Fruit fly (Drosophila melanogaster) whole organism, embryonic: ENCODE measurements around the gene Hr83.

Source experiments
- Abd-B ChIP-seq: fragments of 200-800 bp; sonication (Bioruptor generic); optimal IDR thresholded peaks from 2 replicates; lab custom pipeline; 2018; ENCODE audit warnings: missing biosample characterization, mild to moderate bottlenecking, missing genetic modification characterization, moderate library complexity
- Adf1 ChIP-seq: fragments of 200-800 bp; sonication (Bioruptor generic); IDR thresholded peaks from 2 replicates; pipeline ENCODE4 v1.3.6; 2022; ENCODE audit warnings: missing biosample characterization, missing genetic modification characterization
- B-H2 ChIP-seq: fragments of 200-800 bp; sonication (Bioruptor generic); optimal IDR thresholded peaks from 2 replicates; lab custom pipeline; 2018; ENCODE audit warnings: missing biosample characterization, mild to moderate bottlenecking, missing genetic modification characterization
- CG10147 ChIP-seq: fragments of 200-800 bp; sonication (Bioruptor generic); optimal IDR thresholded peaks from 2 replicates; lab custom pipeline; 2019; ENCODE audit warnings: missing biosample characterization, mild to moderate bottlenecking, missing genetic modification characterization, moderate library complexity
- CG10979 ChIP-seq: fragments of 200-800 bp; sonication (Bioruptor generic); optimal IDR thresholded peaks from 2 replicates; lab custom pipeline; 2018; ENCODE audit warnings: missing biosample characterization, mild to moderate bottlenecking, missing genetic modification characterization, moderate library complexity
- CG11085 ChIP-seq: fragments of 200-800 bp; sonication (Bioruptor generic); IDR thresholded peaks from 2 replicates; pipeline ENCODE4 v1.3.6; 2022; ENCODE audit warnings: missing biosample characterization, missing genetic modification characterization
- CG12155 ChIP-seq: fragments of 200-800 bp; sonication (Bioruptor generic); optimal IDR thresholded peaks from 3 replicates; lab custom pipeline; 2016; ENCODE audit warnings: missing biosample characterization, missing genetic modification characterization
- CG12299 ChIP-seq: fragments of 200-800 bp; sonication (Bioruptor generic); optimal IDR thresholded peaks from 2 replicates; lab custom pipeline; 2018; ENCODE audit warnings: missing biosample characterization, mild to moderate bottlenecking, missing genetic modification characterization
- CG1233 ChIP-seq: fragments of 200-800 bp; sonication (Bioruptor generic); optimal IDR thresholded peaks from 4 replicates; lab custom pipeline; 2018; ENCODE audit warnings: missing biosample characterization, mild to moderate bottlenecking, missing genetic modification characterization
- CG13123 ChIP-seq: fragments of 200-800 bp; sonication (Bioruptor generic); optimal IDR thresholded peaks from 2 replicates; lab custom pipeline; 2016; ENCODE audit warnings: missing biosample characterization, missing genetic modification characterization
- CG13296 ChIP-seq: fragments of 200-800 bp; sonication (Bioruptor generic); optimal IDR thresholded peaks from 3 replicates; lab custom pipeline; 2018; ENCODE audit warnings: missing biosample characterization, mild to moderate bottlenecking, missing genetic modification characterization
- CG13894 ChIP-seq: fragments of 200-800 bp; sonication (Bioruptor generic); optimal IDR thresholded peaks from 3 replicates; lab custom pipeline; 2018; ENCODE audit warnings: missing biosample characterization, mild to moderate bottlenecking, missing genetic modification characterization, moderate library complexity
- CG14710 ChIP-seq: fragments of 200-800 bp; sonication (Bioruptor generic); optimal IDR thresholded peaks from 3 replicates; lab custom pipeline; 2019; ENCODE audit warnings: missing biosample characterization, mild to moderate bottlenecking, missing genetic modification characterization, moderate library complexity
- CG15601 ChIP-seq: fragments of 200-800 bp; sonication (Bioruptor generic); optimal IDR thresholded peaks from 3 replicates; lab custom pipeline; 2019; ENCODE audit warnings: missing biosample characterization, mild to moderate bottlenecking, missing genetic modification characterization, moderate library complexity
- CG15696 ChIP-seq: fragments of 200-800 bp; sonication (Bioruptor generic); optimal IDR thresholded peaks from 2 replicates; lab custom pipeline; 2019; ENCODE audit warnings: missing biosample characterization, mild to moderate bottlenecking, missing genetic modification characterization, moderate library complexity
- CG1603 ChIP-seq: fragments of 200-800 bp; sonication (Bioruptor generic); optimal IDR thresholded peaks from 2 replicates; lab custom pipeline; 2019; ENCODE audit warnings: missing biosample characterization, mild to moderate bottlenecking, missing genetic modification characterization, moderate library complexity
- CG17186 ChIP-seq: fragments of 200-800 bp; sonication (Bioruptor generic); optimal IDR thresholded peaks from 3 replicates; lab custom pipeline; 2017; ENCODE audit warnings: missing biosample characterization, missing genetic modification reagents, missing genetic modification characterization
- CG17829 ChIP-seq: fragments of 200-800 bp; optimal IDR thresholded peaks from 2 replicates; lab custom pipeline; 2019; ENCODE audit warnings: missing biosample characterization, mild to moderate bottlenecking, missing genetic modification characterization, moderate library complexity
- CG2129 ChIP-seq: fragments of 200-800 bp; sonication (Bioruptor generic); IDR thresholded peaks from 2 replicates; pipeline ENCODE4 v1.3.6; 2022; ENCODE audit warnings: missing biosample characterization, missing genetic modification characterization; ENCODE audit not compliant: partially characterized antibody
- CG30431 ChIP-seq: fragments of 200-800 bp; sonication (Bioruptor generic); optimal IDR thresholded peaks from 2 replicates; lab custom pipeline; 2017; ENCODE audit warnings: missing biosample characterization, missing genetic modification characterization
- CG32532 ChIP-seq: fragments of 200-800 bp; sonication (Bioruptor generic); IDR thresholded peaks from 2 replicates; pipeline ENCODE4 v1.3.6; 2022; ENCODE audit warnings: missing biosample characterization, missing genetic modification characterization
- CG3281 ChIP-seq: fragments of 200-800 bp; sonication (Bioruptor generic); optimal IDR thresholded peaks from 3 replicates; lab custom pipeline; 2017; ENCODE audit warnings: missing biosample characterization, mild to moderate bottlenecking, missing genetic modification characterization
- CG3407 ChIP-seq: fragments of 200-800 bp; sonication (Bioruptor generic); optimal IDR thresholded peaks from 2 replicates; lab custom pipeline; 2018; ENCODE audit warnings: missing biosample characterization, mild to moderate bottlenecking, missing genetic modification characterization
- CG42726 ChIP-seq: fragments of 200-800 bp; sonication (Bioruptor generic); IDR thresholded peaks from 2 replicates; pipeline ENCODE4 v1.3.6; 2022; ENCODE audit warnings: missing biosample characterization, missing genetic modification characterization; ENCODE audit not compliant: partially characterized antibody
- CG4404 ChIP-seq: fragments of 200-800 bp; sonication (Bioruptor generic); IDR thresholded peaks from 2 replicates; pipeline ENCODE4 v1.3.6; 2022; ENCODE audit warnings: missing biosample characterization, missing genetic modification characterization
- CG5180 ChIP-seq: fragments of 200-800 bp; sonication (Bioruptor generic); optimal IDR thresholded peaks from 3 replicates; lab custom pipeline; 2017; ENCODE audit warnings: missing biosample characterization, missing genetic modification characterization, mild to moderate bottlenecking, moderate library complexity, missing genetic modification reagents
- CG7987 ChIP-seq: fragments of 200-800 bp; sonication (Bioruptor generic); optimal IDR thresholded peaks from 2 replicates; lab custom pipeline; 2018; ENCODE audit warnings: missing biosample characterization, mild to moderate bottlenecking, missing genetic modification characterization, moderate library complexity
- Dip2 ChIP-seq: fragments of 200-800 bp; sonication (Bioruptor generic); IDR thresholded peaks from 2 replicates; pipeline ENCODE4 v1.3.6; 2022; ENCODE audit warnings: missing biosample characterization, missing genetic modification characterization
- Doc2 ChIP-seq: fragments of 200-800 bp; sonication (Bioruptor generic); IDR thresholded peaks from 2 replicates; pipeline ENCODE4 v1.3.6; 2022; ENCODE audit warnings: missing biosample characterization, missing genetic modification characterization
- Gug ChIP-seq: fragments of 200-800 bp; sonication (Bioruptor generic); IDR thresholded peaks from 4 replicates; pipeline ENCODE4 v1.3.6; 2022; ENCODE audit warnings: missing biosample characterization, missing genetic modification characterization
- Hsf ChIP-seq: fragments of 200-800 bp; sonication (Bioruptor generic); optimal IDR thresholded peaks from 3 replicates; lab custom pipeline; 2016; ENCODE audit warnings: missing biosample characterization, missing genetic modification characterization
- Kr ChIP-seq: fragments of 200-800 bp; sonication (Bioruptor generic); optimal IDR thresholded peaks from 2 replicates; lab custom pipeline; 2017; ENCODE audit warnings: missing biosample characterization, mild to moderate bottlenecking, missing genetic modification characterization
- Rx ChIP-seq: fragments of 200-800 bp; sonication (Bioruptor generic); IDR thresholded peaks from 2 replicates; pipeline ENCODE4 v1.3.6; 2022; ENCODE audit warnings: missing biosample characterization, missing genetic modification characterization
- Tbp ChIP-seq: fragments of >200 bp; optimal IDR thresholded peaks from 2 replicates; lab custom pipeline; 2018; ENCODE audit warnings: missing biosample characterization, missing genetic modification characterization
- btn ChIP-seq: fragments of 200-800 bp; sonication (Bioruptor generic); optimal IDR thresholded peaks from 2 replicates; lab custom pipeline; 2016; ENCODE audit warnings: missing biosample characterization, missing genetic modification characterization
- croc ChIP-seq: fragments of 200-800 bp; sonication (Bioruptor generic); conservative IDR thresholded peaks from 3 replicates; pipeline ENCODE4 v1.3.6; 2022; ENCODE audit warnings: missing biosample characterization, missing genetic modification characterization
- emc ChIP-seq: fragments of 200-800 bp; sonication (Bioruptor generic); optimal IDR thresholded peaks from 2 replicates; lab custom pipeline; 2016; ENCODE audit warnings: missing biosample characterization, missing genetic modification characterization
- ewg ChIP-seq: fragments of 200-800 bp; sonication (Bioruptor generic); optimal IDR thresholded peaks from 3 replicates; lab custom pipeline; 2017; ENCODE audit warnings: mild to moderate bottlenecking, missing biosample characterization, missing genetic modification reagents, missing genetic modification characterization
- gcm2 ChIP-seq: fragments of 200-800 bp; sonication (Bioruptor generic); optimal IDR thresholded peaks from 2 replicates; lab custom pipeline; 2016; ENCODE audit warnings: missing biosample characterization, missing genetic modification characterization
- gfzf ChIP-seq: fragments of 200-800 bp; sonication (Bioruptor generic); optimal IDR thresholded peaks from 2 replicates; lab custom pipeline; 2016; ENCODE audit warnings: missing biosample characterization, mild to moderate bottlenecking, missing genetic modification characterization, moderate library complexity
- jing ChIP-seq: fragments of 200-800 bp; sonication (Bioruptor generic); optimal IDR thresholded peaks from 2 replicates; lab custom pipeline; 2018; ENCODE audit warnings: missing biosample characterization, mild to moderate bottlenecking, missing genetic modification characterization
- lbe ChIP-seq: fragments of 200-800 bp; sonication (Bioruptor generic); optimal IDR thresholded peaks from 2 replicates; lab custom pipeline; 2016; ENCODE audit warnings: missing biosample characterization, mild to moderate bottlenecking, missing genetic modification characterization
- mld ChIP-seq: fragments of 200-800 bp; sonication (Bioruptor generic); IDR thresholded peaks from 3 replicates; pipeline ENCODE4 v1.3.6; 2022; ENCODE audit warnings: missing biosample characterization, missing genetic modification characterization; ENCODE audit not compliant: partially characterized antibody
- nerfin-1 ChIP-seq: fragments of 200-800 bp; sonication (Bioruptor generic); optimal IDR thresholded peaks from 3 replicates; lab custom pipeline; 2019; ENCODE audit warnings: missing biosample characterization, mild to moderate bottlenecking, missing genetic modification characterization, moderate library complexity
- pita ChIP-seq: fragments of 200-800 bp; sonication (Bioruptor generic); optimal IDR thresholded peaks from 2 replicates; lab custom pipeline; 2017; ENCODE audit warnings: missing biosample characterization, mild to moderate bottlenecking, missing genetic modification characterization
- ranshi ChIP-seq: fragments of 200-800 bp; sonication (Bioruptor generic); IDR thresholded peaks from 2 replicates; pipeline ENCODE4 v1.3.6; 2022; ENCODE audit warnings: missing biosample characterization, missing genetic modification characterization
- row ChIP-seq: fragments of 200-800 bp; sonication (Bioruptor generic); IDR thresholded peaks from 3 replicates; pipeline ENCODE4 v1.3.6; 2022; ENCODE audit warnings: missing biosample characterization, missing genetic modification characterization
- schlank ChIP-seq: fragments of 200-800 bp; sonication (Bioruptor generic); optimal IDR thresholded peaks from 2 replicates; lab custom pipeline; 2018; ENCODE audit warnings: missing biosample characterization, mild to moderate bottlenecking, missing genetic modification characterization
- sima ChIP-seq: fragments of 200-800 bp; sonication (Bioruptor generic); optimal IDR thresholded peaks from 2 replicates; lab custom pipeline; 2016; ENCODE audit warnings: missing biosample characterization, missing genetic modification characterization
- slou ChIP-seq: fragments of 200-800 bp; sonication (Bioruptor generic); optimal IDR thresholded peaks from 3 replicates; lab custom pipeline; 2016; ENCODE audit warnings: missing biosample characterization, missing genetic modification characterization
- sqz ChIP-seq: fragments of 200-800 bp; sonication (Bioruptor generic); optimal IDR thresholded peaks from 3 replicates; lab custom pipeline; 2018; ENCODE audit warnings: missing biosample characterization, mild to moderate bottlenecking, missing genetic modification characterization

Hr83 gene

DNA sequence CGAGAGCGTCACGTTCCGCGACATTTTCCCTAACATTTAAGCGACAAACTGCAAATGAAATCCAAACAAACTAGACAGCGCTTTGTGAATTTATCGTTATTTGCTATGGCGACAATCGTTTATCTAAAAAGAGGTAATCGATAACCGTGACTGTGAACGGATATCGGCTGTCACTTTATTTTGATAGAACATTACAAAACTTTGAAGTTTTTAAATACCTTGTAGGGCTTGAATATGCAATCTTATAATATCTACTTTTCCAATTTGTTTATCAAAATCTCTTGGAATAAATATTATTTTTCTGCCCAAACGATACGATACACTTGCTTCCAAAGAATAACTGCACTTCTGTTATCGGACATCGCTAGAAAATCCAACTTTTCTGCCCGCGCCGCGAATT, 31.1 kb downstream of the Hr83 start, which contains the start of the genes CG1024 and TfIIFalpha (continued):
- peak; percentile 4; the same call in 1 of the 2 replicates for TF ChIP-seq CG42726
- TF ChIP-seq Gug = no peak
- no peak for TF ChIP-seq emc (GFP tag; lab: Kevin White, UChicago)
- peak; percentile 87 for TF ChIP-seq mld (GFP tag; lab: Robert Waterston, UW)
- TF ChIP-seq CG13296 (GFP tag; lab: Kevin White, UChicago) = no peak
- no peak for TF ChIP-seq CG32532 (GFP tag; lab: Robert Waterston, UW)
- TF ChIP-seq Adf1 = 0 out of 2 replicates have a peak, but pooled peaks have one; percentile 8
- TF ChIP-seq Dip2 (GFP tag; lab: Robert Waterston, UW) = no peak
- TF ChIP-seq CG3281 (GFP tag; lab: Kevin White, UChicago) = no peak
- TF ChIP-seq Kr = no peak
- no peak for TF ChIP-seq gfzf (GFP tag; lab: Kevin White, UChicago)
- no peak for TF ChIP-seq CG13894 (tag; lab: Kevin White, UChicago)
- no peak for TF ChIP-seq Doc2
- peak; percentile 19 for TF ChIP-seq lbe
- no peak for TF ChIP-seq Rx
- no peak for TF ChIP-seq btn (GFP tag; lab: Kevin White, UChicago)
- no peak for TF ChIP-seq slou (GFP tag; lab: Kevin White, UChicago)
- TF ChIP-seq CG3407 (GFP tag; lab: Kevin White, UChicago) = no peak
- TF ChIP-seq row (GFP tag; lab: Robert Waterston, UW) = peak; percentile 72
- TF ChIP-seq B-H2 (GFP tag; lab: Kevin White, UChicago) = no peak
- no peak for TF ChIP-seq CG10147
- TF ChIP-seq schlank (tag; lab: Kevin White, UChicago) = no peak
- TF ChIP-seq CG15696 (tag; lab: Kevin White, UChicago) = no peak
- TF ChIP-seq gcm2 (GFP tag; lab: Kevin White, UChicago) = no peak
- TF ChIP-seq CG11085 (GFP tag; lab: Robert Waterston, UW) = no peak
- no peak for TF ChIP-seq Tbp (GFP tag; lab: Kevin White, UChicago)
- no peak for TF ChIP-seq jing
- TF ChIP-seq pita = no peak
- no peak for TF ChIP-seq CG12299 (tag; lab: Kevin White, UChicago)
- peak; percentile 9 for TF ChIP-seq nerfin-1 (tag; lab: Kevin White, UChicago)
- no peak for TF ChIP-seq CG7987 (GFP tag; lab: Kevin White, UChicago)
- TF ChIP-seq CG17829 (tag; lab: Kevin White, UChicago) = peak; percentile 41
- TF ChIP-seq CG2129 (GFP tag; lab: Robert Waterston, UW) = peak; percentile 79
- no peak for TF ChIP-seq sqz
- peak; percentile 53 for TF ChIP-seq CG14710 (tag; lab: Kevin White, UChicago)
- no peak for TF ChIP-seq CG5180 (GFP tag; lab: Kevin White, UChicago)
- peak; percentile 32 for TF ChIP-seq CG12155 (GFP tag; lab: Kevin White, UChicago)
- TF ChIP-seq ewg (GFP tag; lab: Kevin White, UChicago) = no peak
- TF ChIP-seq CG10979 (tag; lab: Kevin White, UChicago) = peak; percentile 4
- TF ChIP-seq CG15601 (tag; lab: Kevin White, UChicago) = no peak
- no peak for TF ChIP-seq CG13123 (GFP tag; lab: Kevin White, UChicago)
- TF ChIP-seq CG1233 (GFP tag; lab: Kevin White, UChicago) = no peak
- TF ChIP-seq CG17186 = peak; percentile 25
- TF ChIP-seq CG30431 = no peak
- peak; percentile 23 for TF ChIP-seq CG1603 (tag; lab: Kevin White, UChicago)
- TF ChIP-seq Abd-B = no peak
- no peak for TF ChIP-seq sima (GFP tag; lab: Kevin White, UChicago)
- TF ChIP-seq CG4404 = no peak
- peak; percentile 9 for TF ChIP-seq Hsf (GFP tag; lab: Kevin White, UChicago)
- TF ChIP-seq ranshi = no peak
- no peak for TF ChIP-seq croc (GFP tag; lab: Robert Waterston, UW)
